Fruit fly (Drosophila melanogaster) whole organism, embryonic: ENCODE results near the gene Ddc.
A peak's percentile ranks its signal among the peaks of the same experiment; 100 is the strongest.

ENCODE experiments used
- ATbp ChIP-seq: fragments of 200-800 bp; sonication (Bioruptor generic); optimal IDR thresholded peaks from 2 replicates; lab custom pipeline; 2017; ENCODE audit warnings: missing biosample characterization, mild to moderate bottlenecking, missing genetic modification characterization, missing genetic modification reagents
- CG12155 ChIP-seq: fragments of 200-800 bp; sonication (Bioruptor generic); optimal IDR thresholded peaks from 3 replicates; lab custom pipeline; 2016; ENCODE audit warnings: missing biosample characterization, missing genetic modification characterization
- CG13624 ChIP-seq: fragments of 200-800 bp; sonication (Bioruptor generic); optimal IDR thresholded peaks from 2 replicates; lab custom pipeline; 2016; ENCODE audit warnings: missing biosample characterization, missing genetic modification characterization
- CG14050 ChIP-seq: fragments of 200-800 bp; sonication (Bioruptor generic); IDR thresholded peaks from 3 replicates; pipeline ENCODE4 v1.3.6; 2022; ENCODE audit warnings: missing biosample characterization, missing genetic modification characterization
- CG14667 ChIP-seq: fragments of 200-800 bp; sonication (Bioruptor generic); IDR thresholded peaks from 2 replicates; pipeline ENCODE4 v1.3.6; 2022; ENCODE audit warnings: missing biosample characterization, missing genetic modification characterization
- CG15011 ChIP-seq: fragments of 200-800 bp; sonication (Bioruptor generic); optimal IDR thresholded peaks from 3 replicates; lab custom pipeline; 2018; ENCODE audit warnings: missing biosample characterization, mild to moderate bottlenecking, missing genetic modification characterization
- CG15269 ChIP-seq: fragments of 200-800 bp; sonication (Bioruptor generic); optimal IDR thresholded peaks from 2 replicates; lab custom pipeline; 2018; ENCODE audit warnings: missing biosample characterization, mild to moderate bottlenecking, missing genetic modification characterization, moderate library complexity
- CG32767 ChIP-seq: fragments of 200-800 bp; sonication (Bioruptor generic); IDR thresholded peaks from 2 replicates; pipeline ENCODE4 v1.3.6; 2022; ENCODE audit warnings: missing biosample characterization, missing genetic modification characterization
- CG6175 ChIP-seq: fragments of 200-800 bp; sonication (Bioruptor generic); IDR thresholded peaks from 3 replicates; pipeline ENCODE4 v1.3.6; 2022; ENCODE audit warnings: missing biosample characterization, missing genetic modification characterization
- CG6272 ChIP-seq: fragments of 200-800 bp; sonication (Bioruptor generic); IDR thresholded peaks from 2 replicates; pipeline ENCODE4 v1.3.6; 2022; ENCODE audit warnings: missing biosample characterization, missing genetic modification characterization
- CG6654 ChIP-seq: fragments of 200-800 bp; sonication (Bioruptor generic); optimal IDR thresholded peaks from 2 replicates; lab custom pipeline; 2017; ENCODE audit warnings: missing biosample characterization, mild to moderate bottlenecking, missing genetic modification characterization
- CG6683 ChIP-seq: fragments of 200-800 bp; sonication (Bioruptor generic); optimal IDR thresholded peaks from 2 replicates; lab custom pipeline; 2017; ENCODE audit warnings: missing biosample characterization, mild to moderate bottlenecking, missing genetic modification characterization, missing genetic modification reagents
- CG6854 ChIP-seq: fragments of 200-800 bp; sonication (Bioruptor generic); optimal IDR thresholded peaks from 3 replicates; lab custom pipeline; 2017; ENCODE audit warnings: missing biosample characterization, mild to moderate bottlenecking, missing genetic modification characterization
- CG7372 ChIP-seq: fragments of 200-800 bp; sonication (Bioruptor generic); IDR thresholded peaks from 2 replicates; pipeline ENCODE4 v1.3.6; 2022; ENCODE audit warnings: missing biosample characterization, missing genetic modification characterization
- CG7928 ChIP-seq: fragments of 200-800 bp; sonication (Bioruptor generic); optimal IDR thresholded peaks from 2 replicates; lab custom pipeline; 2017; ENCODE audit warnings: missing biosample characterization, mild to moderate bottlenecking, missing genetic modification characterization
- CG7963 ChIP-seq: fragments of 200-800 bp; sonication (Bioruptor generic); IDR thresholded peaks from 3 replicates; pipeline ENCODE4 v1.3.6; 2022; ENCODE audit warnings: missing biosample characterization, missing genetic modification characterization; ENCODE audit not compliant: partially characterized antibody
- CG7987 ChIP-seq: fragments of 200-800 bp; sonication (Bioruptor generic); optimal IDR thresholded peaks from 2 replicates; lab custom pipeline; 2018; ENCODE audit warnings: missing biosample characterization, mild to moderate bottlenecking, missing genetic modification characterization, moderate library complexity
- CG8359 ChIP-seq: fragments of 200-800 bp; sonication (Bioruptor generic); optimal IDR thresholded peaks from 2 replicates; lab custom pipeline; 2017; ENCODE audit warnings: missing biosample characterization, mild to moderate bottlenecking, missing genetic modification characterization, borderline replicate concordance
- CG8388 ChIP-seq: fragments of 200-800 bp; sonication (Bioruptor generic); optimal IDR thresholded peaks from 2 replicates; lab custom pipeline; 2019; ENCODE audit warnings: missing biosample characterization, mild to moderate bottlenecking, missing genetic modification characterization, moderate library complexity
- CG9609 ChIP-seq: fragments of 200-800 bp; sonication (Bioruptor generic); optimal IDR thresholded peaks from 3 replicates; lab custom pipeline; 2016; ENCODE audit warnings: missing biosample characterization, missing genetic modification characterization
- CG9727 ChIP-seq: fragments of 200-800 bp; sonication (Bioruptor generic); optimal IDR thresholded peaks from 3 replicates; lab custom pipeline; 2017; ENCODE audit warnings: missing biosample characterization, mild to moderate bottlenecking, missing genetic modification characterization
- CkIIα-i1 ChIP-seq: fragments of 200-800 bp; sonication (Bioruptor generic); IDR thresholded peaks from 2 replicates; pipeline ENCODE4 v1.3.6; 2022; ENCODE audit warnings: missing biosample characterization, missing genetic modification characterization
- Dek ChIP-seq: fragments of 200-800 bp; sonication (Bioruptor generic); optimal IDR thresholded peaks from 3 replicates; lab custom pipeline; 2019; ENCODE audit warnings: missing biosample characterization, mild to moderate bottlenecking, missing genetic modification characterization, moderate library complexity
- Drgx ChIP-seq: fragments of 200-800 bp; sonication (Bioruptor generic); IDR thresholded peaks from 2 replicates; pipeline ENCODE4 v1.3.6; 2022; ENCODE audit warnings: missing biosample characterization, missing genetic modification characterization
- H15 ChIP-seq: fragments of 200-800 bp; sonication (Bioruptor generic); IDR thresholded peaks from 3 replicates; pipeline ENCODE4 v1.3.6; 2022; ENCODE audit warnings: missing biosample characterization, missing genetic modification characterization
- HLH3B ChIP-seq: fragments of 200-800 bp; sonication (Bioruptor generic); IDR thresholded peaks from 2 replicates; pipeline ENCODE4 v1.3.6; 2022; ENCODE audit warnings: missing biosample characterization, missing genetic modification characterization
- HLH54F ChIP-seq: fragments of 200-800 bp; sonication (Bioruptor generic); optimal IDR thresholded peaks from 3 replicates; lab custom pipeline; 2016; ENCODE audit warnings: missing biosample characterization, missing genetic modification characterization
- Hr3 ChIP-seq: fragments of 200-800 bp; sonication (Bioruptor generic); optimal IDR thresholded peaks from 3 replicates; lab custom pipeline; 2016; ENCODE audit warnings: missing biosample characterization, missing genetic modification characterization
- Mrtf ChIP-seq: fragments of 200-800 bp; sonication (Bioruptor generic); IDR thresholded peaks from 3 replicates; pipeline ENCODE4 v1.3.6; 2022; ENCODE audit warnings: missing biosample characterization, missing genetic modification characterization
- Optix ChIP-seq: fragments of 200-800 bp; sonication (Bioruptor generic); IDR thresholded peaks from 3 replicates; pipeline ENCODE4 v1.3.6; 2022; ENCODE audit warnings: missing biosample characterization, missing genetic modification characterization
- Pdp1 ChIP-seq, 2 experiments: fragments of 200-800 bp; sonication (Bioruptor generic); optimal IDR thresholded peaks; 3 replicates each; lab custom pipeline; 2016; ENCODE audit warnings: missing biosample characterization in 2 of 2, missing genetic modification characterization in 2 of 2, mild to moderate bottlenecking in 1 of 2, moderate library complexity in 1 of 2
- Rx ChIP-seq: fragments of 200-800 bp; sonication (Bioruptor generic); IDR thresholded peaks from 2 replicates; pipeline ENCODE4 v1.3.6; 2022; ENCODE audit warnings: missing biosample characterization, missing genetic modification characterization
- Tbp ChIP-seq: fragments of >200 bp; optimal IDR thresholded peaks from 2 replicates; lab custom pipeline; 2018; ENCODE audit warnings: missing biosample characterization, missing genetic modification characterization
- fd96Cb ChIP-seq: fragments of 200-800 bp; sonication (Bioruptor generic); optimal IDR thresholded peaks from 2 replicates; lab custom pipeline; 2018; ENCODE audit warnings: missing biosample characterization, mild to moderate bottlenecking, missing genetic modification characterization, moderate library complexity
- grn ChIP-seq: fragments of 200-800 bp; sonication (Bioruptor generic); optimal IDR thresholded peaks from 3 replicates; lab custom pipeline; 2017; ENCODE audit warnings: missing biosample characterization, missing genetic modification characterization
- maf-S ChIP-seq: fragments of 200-800 bp; sonication (Bioruptor generic); optimal IDR thresholded peaks from 2 replicates; lab custom pipeline; 2016; ENCODE audit warnings: missing biosample characterization, missing genetic modification characterization
- nerfin-1 ChIP-seq: fragments of 200-800 bp; sonication (Bioruptor generic); optimal IDR thresholded peaks from 3 replicates; lab custom pipeline; 2019; ENCODE audit warnings: missing biosample characterization, mild to moderate bottlenecking, missing genetic modification characterization, moderate library complexity
- pho ChIP-seq: fragments of 200-800 bp; sonication (Bioruptor generic); optimal IDR thresholded peaks from 2 replicates; lab custom pipeline; 2016; ENCODE audit warnings: missing biosample characterization, missing genetic modification characterization
- salm ChIP-seq: fragments of 200-800 bp; sonication (Bioruptor generic); optimal IDR thresholded peaks from 2 replicates; lab custom pipeline; 2018; ENCODE audit warnings: missing biosample characterization, mild to moderate bottlenecking, missing genetic modification characterization
- seq ChIP-seq: fragments of 200-800 bp; sonication (Bioruptor generic); IDR thresholded peaks from 2 replicates; pipeline ENCODE4 v1.3.6; 2022; ENCODE audit warnings: missing biosample characterization, missing genetic modification characterization
- shn ChIP-seq: fragments of 200-800 bp; sonication (Bioruptor generic); optimal IDR thresholded peaks from 3 replicates; lab custom pipeline; 2016; ENCODE audit warnings: missing biosample characterization, missing genetic modification characterization
- so ChIP-seq: fragments of 200-800 bp; sonication (Bioruptor generic); IDR thresholded peaks from 3 replicates; pipeline ENCODE4 v1.3.6; 2022; ENCODE audit warnings: missing biosample characterization, missing genetic modification characterization
- sr ChIP-seq: fragments of 200-800 bp; sonication (Bioruptor generic); IDR thresholded peaks from 3 replicates; pipeline ENCODE4 v1.3.6; 2022; ENCODE audit warnings: missing biosample characterization, missing genetic modification characterization
- tll ChIP-seq, 2 experiments: fragments of 200-800 bp in 1 of 2; fragments of >200 bp in 1 of 2; sonication (Bioruptor generic) in 1 of 2; optimal IDR thresholded peaks; 2 replicates each; lab custom pipeline; 2017 to 2019; ENCODE audit warnings: missing biosample characterization in 2 of 2, missing genetic modification characterization in 2 of 2, mild to moderate bottlenecking in 1 of 2, moderate library complexity in 1 of 2
- tna ChIP-seq: fragments of 200-800 bp; sonication (Bioruptor generic); IDR thresholded peaks from 2 replicates; pipeline ENCODE4 v1.3.6; 2022; ENCODE audit warnings: missing biosample characterization, missing genetic modification characterization; ENCODE audit not compliant: partially characterized antibody
- toy ChIP-seq: fragments of 200-800 bp; sonication (Bioruptor generic); IDR thresholded peaks from 2 replicates; pipeline ENCODE4 v1.3.6; 2022; ENCODE audit warnings: missing biosample characterization, missing genetic modification characterization
- ttk ChIP-seq: fragments of 200-800 bp; sonication (Bioruptor generic); IDR thresholded peaks from 2 replicates; pipeline ENCODE4 v2.1.2; 2022; ENCODE audit warnings: missing biosample characterization, missing genetic modification characterization
- tx ChIP-seq: fragments of 200-800 bp; sonication (Bioruptor generic); optimal IDR thresholded peaks from 2 replicates; lab custom pipeline; 2016; ENCODE audit warnings: missing biosample characterization, missing genetic modification characterization
- vvl ChIP-seq: fragments of 200-800 bp; sonication (Bioruptor generic); IDR thresholded peaks from 2 replicates; pipeline ENCODE4 v1.3.6; 2022; ENCODE audit warnings: missing biosample characterization, missing genetic modification characterization
- z ChIP-seq: fragments of 200-800 bp; sonication (Bioruptor generic); IDR thresholded peaks from 3 replicates; pipeline ENCODE4 v1.3.6; 2022; ENCODE audit warnings: missing biosample characterization, missing genetic modification characterization

The Ddc gene

DNA sequence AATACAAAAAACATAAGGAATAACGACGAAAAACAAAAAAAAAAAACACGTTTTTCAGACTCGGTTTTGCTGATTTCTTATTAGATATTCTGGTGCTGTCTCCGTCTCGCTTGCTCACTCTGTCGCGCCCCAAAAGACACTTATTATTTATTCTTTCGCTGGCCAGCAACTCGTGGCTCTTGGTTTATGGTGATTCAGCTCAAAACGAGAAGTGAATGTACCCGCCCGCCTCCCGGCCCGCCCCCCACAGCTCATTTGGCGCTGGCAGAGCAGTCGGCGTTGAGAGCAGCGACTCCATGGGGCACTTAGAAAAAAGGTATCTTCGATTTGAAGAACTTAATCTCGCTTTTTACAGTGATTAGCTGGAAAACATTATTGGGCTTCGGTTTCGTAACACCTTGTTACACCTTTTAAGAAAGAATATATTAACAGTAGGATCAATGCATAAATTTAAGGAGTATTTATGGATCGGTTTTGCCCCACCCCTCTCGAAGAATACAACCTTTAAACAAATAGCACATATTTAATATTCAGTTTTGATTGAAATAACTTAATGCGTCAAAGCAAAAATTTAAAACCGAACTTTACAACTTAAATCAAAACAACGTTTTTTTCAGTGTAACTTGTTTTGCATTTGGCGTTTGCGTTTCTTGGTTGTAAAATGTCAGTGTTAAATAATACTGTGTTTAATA, 21.5 kb upstream of the Ddc start (continued):
- TF ChIP-seq vvl (GFP tag; lab: Robert Waterston, UW) (peak; percentile 7; the same call in 1 of the 2 replicates), HLH54F (GFP tag; lab: Kevin White, UChicago) (peak; percentile 70), nerfin-1 (tag; lab: Kevin White, UChicago) (peak; percentile 53), tna (GFP tag; lab: Robert Waterston, UW) (no peak), CG6272 (no peak), CG7987 (peak; percentile 45), salm (peak; percentile 27), CG7963 (GFP tag; lab: Robert Waterston, UW) (no peak), grn (GFP tag; lab: Kevin White, UChicago) (no peak), sr (GFP tag; lab: Robert Waterston, UW) (no peak), so (GFP tag; lab: Robert Waterston, UW) (peak; percentile 73), CG6175 (no peak), CG6654 (peak; percentile 51), H15 (no peak), Pdp1 (GFP tag; optimal IDR thresholded peaks at IDR 0.05; lab: Kevin White, UChicago) (peak; percentile 64 to 80), CG6683 (GFP tag; lab: Kevin White, UChicago) (peak; percentile 30), CG6854 (peak; percentile 73), Mrtf (GFP tag; lab: Robert Waterston, UW) (0 out of 3 replicates have a peak, but pooled peaks have one; percentile 43), CG14050 (GFP tag; lab: Robert Waterston, UW) (no peak), fd96Cb (peak; percentile 73), CG8388 (GFP tag; lab: Kevin White, UChicago) (peak; percentile 70), CG7372 (GFP tag; lab: Robert Waterston, UW) (peak; percentile 43; the same call in 1 of the 2 replicates), CG8359 (peak; percentile 52), tll (GFP tag; optimal IDR thresholded peaks at IDR 0.05; lab: Kevin White, UChicago) (no peak), Hr3 (GFP tag; lab: Kevin White, UChicago) (peak; percentile 54), Rx (peak; percentile 38; the same call in 1 of the 2 replicates), Drgx (GFP tag; lab: Robert Waterston, UW) (peak; percentile 66; the same call in 1 of the 2 replicates), Optix (GFP tag; lab: Robert Waterston, UW) (no peak), seq (GFP tag; lab: Robert Waterston, UW) (no peak), ttk (no peak), CG15011 (GFP tag; lab: Kevin White, UChicago) (peak; percentile 63), CG15269 (peak; percentile 77), ATbp (GFP tag; lab: Kevin White, UChicago) (peak; percentile 54), maf-S (peak; percentile 56), CG9727 (GFP tag; lab: Kevin White, UChicago) (peak; percentile 85), CG12155 (GFP tag; lab: Kevin White, UChicago) (peak; percentile 68), CG13624 (GFP tag; lab: Kevin White, UChicago) (peak; percentile 74), pho (GFP tag; lab: Kevin White, UChicago) (peak; percentile 74), z (GFP tag; lab: Robert Waterston, UW) (no peak), shn (peak; percentile 29), CG14667 (peak; percentile 32; the same call in 1 of the 2 replicates), HLH3B (0 out of 2 replicates have a peak, but pooled peaks have one; percentile 7), Dek (tag; lab: Kevin White, UChicago) (peak; percentile 61), CG7928 (peak; percentile 51), toy (no peak), tx (GFP tag; lab: Kevin White, UChicago) (peak; percentile 53), CkIIα-i1 (no peak), CG9609 (GFP tag; lab: Kevin White, UChicago) (peak; percentile 50), Tbp (GFP tag; lab: Kevin White, UChicago) (no peak), CG32767 (peak; percentile 20; the same call in 1 of the 2 replicates)
